Fruit fly (Drosophila melanogaster): Measurements from ENCODE around the gene Gp93.

- TF ChIP-seq CG10669 (GFP tag; optimal IDR thresholded peaks at IDR 0.05) = no peak
- no peak for TF ChIP-seq Blimp-1 (GFP tag; optimal IDR thresholded peaks at IDR 0.05)
- no peak for TF ChIP-seq net (GFP tag; optimal IDR thresholded peaks at IDR 0.05)
- no peak for TF ChIP-seq CG4318 (GFP tag; optimal IDR thresholded peaks at IDR 0.05)
- no peak for TF ChIP-seq Hr39 (GFP tag; optimal IDR thresholded peaks at IDR 0.05)
- TF ChIP-seq eg (GFP tag; IDR thresholded peaks at IDR 0.05) = no peak
- TF ChIP-seq Eip78C (GFP tag) = peak; percentile 38
- TF ChIP-seq CG1621 (tag; optimal IDR thresholded peaks at IDR 0.05) = peak; percentile 24
- TF ChIP-seq spab (GFP tag; optimal IDR thresholded peaks at IDR 0.05) = no peak
- no peak for TF ChIP-seq CG6792 (GFP tag; optimal IDR thresholded peaks at IDR 0.05)
- no peak for TF ChIP-seq CG11294 (GFP tag; IDR thresholded peaks at IDR 0.05)
- TF ChIP-seq Gug (GFP tag; IDR thresholded peaks at IDR 0.05) = no peak
Observed at dm6 chr3R:27905695-27906094, 42.8 kb upstream of the Gp93 start, which contains the start of gene CG34353.
